Worm (Caenorhabditis elegans): ENCODE results near the gene srlf-13.

The srlf-13 gene

DNA sequence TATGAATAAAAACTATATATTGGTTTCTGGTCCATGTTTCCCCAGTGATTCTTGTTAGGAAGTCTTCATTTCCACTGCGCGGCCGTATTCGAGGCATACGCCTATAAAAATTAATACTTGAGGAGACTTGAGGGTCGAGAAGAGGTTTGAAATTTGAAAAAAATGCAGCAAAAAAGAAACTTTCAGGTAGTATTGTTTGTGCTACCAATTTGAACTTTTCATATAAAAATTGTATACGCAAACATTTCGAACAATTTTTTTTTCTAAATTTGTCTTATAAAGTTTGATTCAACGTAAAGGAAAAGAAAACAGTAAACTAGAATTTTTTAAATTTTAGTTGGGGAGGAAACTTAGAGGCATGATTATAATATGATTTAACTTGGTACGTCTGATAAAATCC, 44.6 kb downstream of the srlf-13 start, which contains the start of gene T11G6.4:
Gene T11G6.4 (minus strand): TSS at position 101 of the 400 bp plus-strand sequence.
- TF ChIP-seq unc-39 (tag; optimal IDR thresholded peaks at IDR 0.05) (no peak), sem-2 (GFP tag; optimal IDR thresholded peaks at IDR 0.05) (no peak), drap-1 (GFP tag; optimal IDR thresholded peaks at IDR 0.05) (no peak), elt-3 (tag; optimal IDR thresholded peaks at IDR 0.05) (no peak), ztf-11 (tag; optimal IDR thresholded peaks at IDR 0.05) (no peak), zip-8 (tag; optimal IDR thresholded peaks at IDR 0.05) (no peak), pha-4 (tag; optimal IDR thresholded peaks at IDR 0.05) (no peak), blmp-1 (tag; optimal IDR thresholded peaks at IDR 0.05) (no peak), nhr-2 (tag; optimal IDR thresholded peaks at IDR 0.05) (no peak), M03D4.4 (tag; optimal IDR thresholded peaks at IDR 0.05) (no peak), lin-13 (tag; optimal IDR thresholded peaks at IDR 0.05) (no peak), nhr-12 (tag; optimal IDR thresholded peaks at IDR 0.05) (no peak), lin-32 (GFP tag; optimal IDR thresholded peaks at IDR 0.05) (no peak), ceh-83 (GFP tag; optimal IDR thresholded peaks at IDR 0.05) (no peak), lsy-2 (tag; optimal IDR thresholded peaks at IDR 0.05) (no peak), mls-2 (tag; optimal IDR thresholded peaks at IDR 0.05) (no peak), nhr-76 (tag; optimal IDR thresholded peaks at IDR 0.05) (no peak), hlh-1 (tag; optimal IDR thresholded peaks at IDR 0.05) (no peak), ceh-43 (GFP tag; optimal IDR thresholded peaks at IDR 0.05) (no peak)

DNA sequence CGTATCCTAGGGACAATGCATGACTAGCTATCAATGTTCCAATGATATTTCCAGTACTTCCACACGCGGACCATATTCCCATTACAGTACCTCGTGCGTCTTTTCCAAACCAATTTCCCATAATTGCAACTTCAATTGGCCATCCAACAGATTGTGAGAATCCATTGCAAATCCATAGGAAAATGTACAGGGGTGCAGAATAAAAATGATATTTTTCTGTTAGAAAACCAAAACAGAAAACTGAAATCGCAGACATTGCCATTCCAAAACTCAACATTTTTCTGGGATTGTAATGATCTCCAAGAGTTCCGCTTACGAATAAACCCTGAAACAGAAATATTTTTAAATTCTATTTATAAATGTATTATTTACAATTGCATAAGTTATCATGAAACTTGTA, 45.3 kb downstream of the srlf-13 start:
- TF ChIP-seq lin-32 (GFP tag; optimal IDR thresholded peaks at IDR 0.05) (no peak), sptf-1 (tag; optimal IDR thresholded peaks at IDR 0.05) (no peak), nhr-76 (tag; optimal IDR thresholded peaks at IDR 0.05) (no peak), nhr-28 (tag; optimal IDR thresholded peaks at IDR 0.05) (no peak), cnd-1 (tag; optimal IDR thresholded peaks at IDR 0.05) (no peak)
